Worm (Caenorhabditis elegans) whole organism, L3 larva: ENCODE results near the gene T23F2.5.

ENCODE experiments used
- ZK546.5 ChIP-seq: sonication (generic microtip); optimal IDR thresholded peaks from 2 replicates; lab custom pipeline; 2017; ENCODE audit warnings: missing biosample characterization, missing genetic modification characterization
- ama-1 ChIP-seq: fragments of 150-350 bp; optimal IDR thresholded peaks from 2 replicates; lab custom pipeline; 2018
- ceh-28 ChIP-seq: fragments of 150-350 bp; optimal IDR thresholded peaks from 2 replicates; lab custom pipeline; 2014; ENCODE audit warnings: missing biosample characterization, missing genetic modification reagents, missing genetic modification characterization
- elt-1 ChIP-seq: fragments of 150-350 bp; optimal IDR thresholded peaks from 2 replicates; lab custom pipeline; 2014; ENCODE audit warnings: missing biosample characterization, missing genetic modification characterization
- hmg-11 ChIP-seq: sonication (generic microtip); optimal IDR thresholded peaks from 2 replicates; lab custom pipeline; 2016; ENCODE audit warnings: missing genetic modification characterization, missing compliant biosample characterization
- jun-1 ChIP-seq: fragments of 150-350 bp; optimal IDR thresholded peaks from 2 replicates; lab custom pipeline; 2014; ENCODE audit warnings: missing biosample characterization, missing genetic modification reagents, missing genetic modification characterization
- nhr-28 ChIP-seq: fragments of 150-350 bp; optimal IDR thresholded peaks from 2 replicates; lab custom pipeline; 2014; ENCODE audit warnings: missing biosample characterization, missing genetic modification characterization
- nhr-76 ChIP-seq: fragments of 150-350 bp; sonication (generic microtip); optimal IDR thresholded peaks from 5 replicates; lab custom pipeline; 2014; ENCODE audit warnings: missing biosample characterization, missing genetic modification characterization
- pha-4 ChIP-seq: fragments of 150-350 bp; optimal IDR thresholded peaks from 2 replicates; lab custom pipeline; 2014; ENCODE audit warnings: missing biosample characterization, missing genetic modification reagents, missing genetic modification characterization
- skn-1 ChIP-seq: fragments of 150-350 bp; optimal IDR thresholded peaks from 2 replicates; lab custom pipeline; 2014; ENCODE audit warnings: missing biosample characterization, missing genetic modification characterization
- snpc-4 ChIP-seq: fragments of 150-350 bp; optimal IDR thresholded peaks from 2 replicates; lab custom pipeline; 2014; ENCODE audit warnings: missing biosample characterization, missing genetic modification characterization
- unc-62 ChIP-seq: fragments of 150-350 bp; sonication (generic microtip); optimal IDR thresholded peaks from 4 replicates; lab custom pipeline; 2014; ENCODE audit warnings: missing biosample characterization, missing genetic modification reagents, missing genetic modification characterization
- ztf-4 ChIP-seq: fragments of 150-350 bp; optimal IDR thresholded peaks from 2 replicates; lab custom pipeline; 2014; ENCODE audit warnings: missing biosample characterization, missing genetic modification characterization

- TF ChIP-seq ZK546.5 (tag; lab: Kevin White, UChicago): no peak
- no peak for TF ChIP-seq snpc-4 (tag; lab: Kevin White, UChicago)
- TF ChIP-seq nhr-28 (tag; lab: Kevin White, UChicago): no peak
- TF ChIP-seq elt-1 (tag; lab: Kevin White, UChicago): no peak
- no peak for TF ChIP-seq skn-1 (tag; lab: Kevin White, UChicago)
- no peak for TF ChIP-seq hmg-11 (tag; lab: Kevin White, UChicago)
- TF ChIP-seq ceh-28 (tag; lab: Kevin White, UChicago): no peak
- TF ChIP-seq jun-1: no peak
- TF ChIP-seq nhr-76 (tag; lab: Kevin White, UChicago): no peak
- no peak for TF ChIP-seq unc-62 (GFP tag; lab: Kevin White, UChicago)
- no peak for TF ChIP-seq pha-4
- no peak for TF ChIP-seq ama-1 (lab: Kevin White, UChicago)
- no peak for TF ChIP-seq ztf-4
Observed at ce11 chrX:5517844-5518243, 881 bp upstream of the T23F2.5 start.
